Fruit fly (Drosophila melanogaster): Measurements from ENCODE around the gene CG2021.

DNA sequence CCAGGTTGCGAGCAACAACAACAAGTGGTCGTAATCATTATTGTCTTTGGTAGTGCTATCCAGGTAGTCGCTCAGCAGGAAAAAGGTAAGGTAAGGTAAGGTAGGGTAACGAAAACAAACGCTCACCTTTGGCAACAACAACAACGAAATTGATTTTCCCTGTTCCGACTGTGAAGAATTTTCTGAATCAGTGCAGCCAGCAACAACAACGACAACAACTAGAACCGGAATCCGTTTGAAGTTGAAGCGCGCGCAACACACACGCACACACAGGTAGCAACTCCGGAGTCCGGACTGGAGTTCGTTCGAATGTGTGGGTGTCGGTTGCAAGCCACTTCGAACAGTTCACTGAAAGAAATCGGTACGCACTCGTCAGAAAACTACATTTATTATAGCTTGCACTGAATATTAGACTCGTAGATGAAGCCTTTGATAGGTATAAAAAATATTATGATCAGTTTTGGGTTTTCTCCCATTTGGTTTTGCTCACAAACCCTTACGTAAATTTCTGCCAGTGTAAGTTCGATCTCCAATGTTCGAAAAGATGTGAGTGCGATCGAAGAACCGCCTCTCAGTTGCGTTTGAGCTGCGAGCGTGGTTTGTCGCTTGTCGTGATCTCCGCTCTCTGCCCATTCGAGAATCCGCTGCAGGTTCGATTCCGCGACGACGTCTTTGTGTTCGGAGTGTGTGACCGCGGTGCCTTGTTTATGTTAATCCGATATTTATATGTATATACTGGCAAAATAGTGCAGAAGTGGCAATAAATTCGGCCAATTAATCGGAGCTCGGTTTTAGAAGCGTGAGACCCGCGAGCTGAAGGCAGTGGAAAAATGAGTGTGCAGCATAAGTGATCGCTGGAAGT, 30.6 kb downstream of the CG2021 start, which contains the start of gene CG13921:
- TF ChIP-seq psq (optimal IDR thresholded peaks at IDR 0.05) = no peak
- no peak for TF ChIP-seq EcR (GFP tag; optimal IDR thresholded peaks at IDR 0.05)
- no peak for TF ChIP-seq usp (GFP tag; optimal IDR thresholded peaks at IDR 0.05)
- no peak for TF ChIP-seq pan (optimal IDR thresholded peaks at IDR 0.05)

Measured in whole organism.